Worm (Caenorhabditis elegans) whole organism, early embryonic: ENCODE results near the gene nhr-84.
"Not testable (repeated sequence)": the region's sequence is repeated elsewhere in the genome, so short reads cannot be mapped to it uniquely, and the experiment has no call there.

Experiments used
- B0310.2 ChIP-seq: sonication (generic microtip); optimal IDR thresholded peaks from 2 replicates; lab custom pipeline; 2016; ENCODE audit warnings: mild to moderate bottlenecking, missing genetic modification characterization, missing compliant biosample characterization
- F13C5.2 ChIP-seq: sonication (generic microtip); optimal IDR thresholded peaks from 2 replicates; lab custom pipeline; 2017; ENCODE audit warnings: mild to moderate bottlenecking, missing genetic modification characterization, inconsistent platforms, missing compliant biosample characterization
- aly-1 ChIP-seq: sonication (generic microtip); optimal IDR thresholded peaks from 2 replicates; lab custom pipeline; 2016; ENCODE audit warnings: missing genetic modification characterization, missing compliant biosample characterization
- ama-1 ChIP-seq: fragments of 150-350 bp; optimal IDR thresholded peaks from 2 replicates; lab custom pipeline; 2014
- ceh-13 ChIP-seq: fragments of 200-800 bp; sonication (Bioruptor generic); optimal IDR thresholded peaks from 2 replicates; lab custom pipeline; 2018; ENCODE audit warnings: mild to moderate bottlenecking, missing genetic modification characterization, missing compliant biosample characterization
- ceh-36 ChIP-seq: sonication (generic microtip); optimal IDR thresholded peaks from 2 replicates; lab custom pipeline; 2016; ENCODE audit warnings: missing genetic modification characterization, inconsistent platforms, missing compliant biosample characterization
- ets-7 ChIP-seq: sonication (generic microtip); optimal IDR thresholded peaks from 2 replicates; lab custom pipeline; 2016; ENCODE audit warnings: missing genotype, missing genetic modification characterization, missing compliant biosample characterization
- flt-1 ChIP-seq: fragments of 200-800 bp; sonication (Bioruptor generic); IDR thresholded peaks from 2 replicates; pipeline ENCODE4 v1.3.6; 2022; ENCODE audit warnings: missing genetic modification characterization, missing compliant biosample characterization
- hmbx-1 ChIP-seq: sonication (generic microtip); optimal IDR thresholded peaks from 2 replicates; lab custom pipeline; 2016; ENCODE audit warnings: mild to moderate bottlenecking, missing genetic modification characterization, missing compliant biosample characterization
- hmg-4 ChIP-seq: fragments of 200-800 bp; sonication (Bioruptor generic); optimal IDR thresholded peaks from 2 replicates; lab custom pipeline; 2018; ENCODE audit warnings: mild to moderate bottlenecking, missing genetic modification characterization, missing compliant biosample characterization
- hnd-1 ChIP-seq: sonication (generic microtip); optimal IDR thresholded peaks from 2 replicates; lab custom pipeline; 2016; ENCODE audit warnings: missing genetic modification characterization, missing compliant biosample characterization
- pes-1 ChIP-seq: fragments of 200-800 bp; sonication (Bioruptor generic); IDR thresholded peaks from 2 replicates; pipeline ENCODE4 v1.3.6; 2022; ENCODE audit warnings: missing genetic modification reagents, missing genetic modification characterization, missing compliant biosample characterization
- scrt-1 ChIP-seq: fragments of 200-800 bp; sonication (Bioruptor generic); IDR thresholded peaks from 2 replicates; pipeline ENCODE4 v1.3.6; 2022; ENCODE audit warnings: missing genetic modification characterization, missing compliant biosample characterization
- sea-1 ChIP-seq: fragments of 200-800 bp; sonication (Bioruptor generic); conservative IDR thresholded peaks from 2 replicates; pipeline ENCODE4 v1.3.6; 2022; ENCODE audit warnings: missing genetic modification characterization, missing compliant biosample characterization
- tbx-11 ChIP-seq: fragments of 200-800 bp; sonication (Bioruptor generic); IDR thresholded peaks from 2 replicates; pipeline ENCODE4 v1.3.6; 2022; ENCODE audit warnings: missing genetic modification characterization, missing compliant biosample characterization
- tbx-37 ChIP-seq: fragments of 200-800 bp; sonication (Bioruptor generic); conservative IDR thresholded peaks from 2 replicates; pipeline ENCODE4 v1.3.6; 2022; ENCODE audit warnings: missing genetic modification reagents, missing genetic modification characterization, missing compliant biosample characterization
- tra-4 ChIP-seq: sonication (generic microtip); optimal IDR thresholded peaks from 2 replicates; lab custom pipeline; 2017; ENCODE audit warnings: missing genetic modification characterization, missing compliant biosample characterization

Gene nhr-84

ce11 chrV:15858292-15858691 is 21.1 kb downstream of the nhr-84 start, which contains the start of gene srh-148:
TSS of gene srh-148 (minus strand) at chrV:15858392.
- TF ChIP-seq scrt-1, result no peak

- not testable (repeated sequence) for TF ChIP-seq ama-1; tbx-37 (GFP tag; lab: Robert Waterston, UW); ets-7 (tag; lab: Kevin White, UChicago)
These were observed 29.1 kb downstream of the nhr-84 start, which contains the start of gene srh-147 for ce11 chrV:15850276-15850811. TSS of gene srh-147 (minus strand) at chrV:15850326.

ce11 chrV:15841095-15841494 is 38.3 kb downstream of the nhr-84 start, which contains the start of gene srh-149:
TSS of gene srh-149 (minus strand) at chrV:15841195.
- TF ChIP-seq F13C5.2 (tag; lab: Kevin White, UChicago) (no peak), ceh-36 (tag; lab: Kevin White, UChicago) (no peak), pes-1 (no peak), B0310.2 (tag; lab: Kevin White, UChicago) (no peak), tbx-37 (GFP tag; lab: Robert Waterston, UW) (no peak), hnd-1 (tag; lab: Kevin White, UChicago) (no peak), sea-1 (GFP tag; lab: Robert Waterston, UW) (no peak), tra-4 (tag; lab: Kevin White, UChicago) (no peak), hmbx-1 (tag; lab: Kevin White, UChicago) (no peak), hmg-4 (GFP tag; lab: Kevin White, UChicago) (no peak), ets-7 (tag; lab: Kevin White, UChicago) (no peak), flt-1 (no peak), ama-1 (no peak)

- no peak for TF ChIP-seq ets-7 (tag; lab: Kevin White, UChicago)
- TF ChIP-seq scrt-1, result no peak
- TF ChIP-seq aly-1 (tag; lab: Kevin White, UChicago), result no peak
These were observed 45.8 kb downstream of the nhr-84 start, which contains the start of gene srbc-54 for ce11 chrV:15833622-15834021. TSS of gene srbc-54 (minus strand) at chrV:15833722.

- TF ChIP-seq tra-4 (tag; lab: Kevin White, UChicago) (no peak), flt-1 (no peak), ceh-36 (tag; lab: Kevin White, UChicago) (no peak), B0310.2 (tag; lab: Kevin White, UChicago) (no peak), pes-1 (no peak), sea-1 (GFP tag; lab: Robert Waterston, UW) (no peak), ceh-13 (no peak)
These were observed 47.8 kb downstream of the nhr-84 start, which contains the start of gene srbc-56 for ce11 chrV:15831586-15831985. TSS of gene srbc-56 (minus strand) at chrV:15831686.

ce11 chrV:15829907-15830306 is 49.5 kb downstream of the nhr-84 start, which contains the start of gene srbc-55:
TSS of gene srbc-55 (minus strand) at chrV:15830007.
- TF ChIP-seq aly-1 (tag; lab: Kevin White, UChicago) (no peak), F13C5.2 (tag; lab: Kevin White, UChicago) (no peak), sea-1 (GFP tag; lab: Robert Waterston, UW) (no peak), tra-4 (tag; lab: Kevin White, UChicago) (no peak), hmbx-1 (tag; lab: Kevin White, UChicago) (no peak), pes-1 (no peak), tbx-11 (no peak), ets-7 (tag; lab: Kevin White, UChicago) (no peak), tbx-37 (GFP tag; lab: Robert Waterston, UW) (no peak), hmg-4 (GFP tag; lab: Kevin White, UChicago) (no peak), ama-1 (no peak), ceh-36 (tag; lab: Kevin White, UChicago) (no peak), hnd-1 (tag; lab: Kevin White, UChicago) (no peak), B0310.2 (tag; lab: Kevin White, UChicago) (no peak), ceh-13 (no peak)
